Worm (Caenorhabditis elegans) whole organism, L1 larva: ENCODE measurements around the gene F20C5.11.

Experiments
- C04F5.9 ChIP-seq: sonication (generic microtip); optimal IDR thresholded peaks from 2 replicates; lab custom pipeline; 2016; ENCODE audit warnings: missing genetic modification characterization, missing compliant biosample characterization
- C16A3.4 ChIP-seq: fragments of 150-350 bp; optimal IDR thresholded peaks from 2 replicates; lab custom pipeline; 2014; ENCODE audit warnings: missing biosample characterization, missing genetic modification characterization
- F16B12.6 ChIP-seq: fragments of 150-350 bp; optimal IDR thresholded peaks from 2 replicates; lab custom pipeline; 2014; ENCODE audit warnings: missing biosample characterization, missing genetic modification characterization
- aha-1 ChIP-seq: fragments of 150-350 bp; optimal IDR thresholded peaks from 2 replicates; lab custom pipeline; 2014; ENCODE audit warnings: missing biosample characterization, missing genetic modification characterization
- aly-2 ChIP-seq: fragments of 150-350 bp; optimal IDR thresholded peaks from 2 replicates; lab custom pipeline; 2014; ENCODE audit warnings: missing biosample characterization, missing genetic modification characterization
- blmp-1 ChIP-seq: fragments of 150-350 bp; optimal IDR thresholded peaks from 2 replicates; lab custom pipeline; 2014; ENCODE audit warnings: missing biosample characterization, missing genetic modification characterization
- ceh-63 ChIP-seq: fragments of 200-800 bp; sonication (Bioruptor generic); optimal IDR thresholded peaks from 2 replicates; lab custom pipeline; 2018; ENCODE audit warnings: mild to moderate bottlenecking, missing genetic modification characterization, missing compliant biosample characterization
- ceh-82 ChIP-seq, 3 experiments: fragments of 150-350 bp in 1 of 3; sonication (generic microtip) in 2 of 3; optimal IDR thresholded peaks; 2 replicates each; lab custom pipeline; 2014 to 2017; ENCODE audit warnings: missing biosample characterization in 3 of 3, missing genetic modification characterization in 3 of 3
- ceh-90 ChIP-seq: sonication (generic microtip); optimal IDR thresholded peaks from 2 replicates; lab custom pipeline; 2016; ENCODE audit warnings: missing genetic modification characterization, missing compliant biosample characterization
- dpl-1 ChIP-seq, 3 experiments: fragments of 150-350 bp in 2 of 3; sonication (generic microtip) in 1 of 3; optimal IDR thresholded peaks; 2 replicates each; lab custom pipeline; 2014 to 2017; ENCODE audit warnings: missing biosample characterization in 3 of 3, missing genetic modification characterization in 3 of 3, missing genetic modification reagents in 3 of 3
- egl-13 ChIP-seq: sonication (generic microtip); optimal IDR thresholded peaks from 2 replicates; lab custom pipeline; 2016; ENCODE audit warnings: missing genotype, missing genetic modification reagents, missing genetic modification characterization, missing compliant biosample characterization
- elt-3 ChIP-seq, 6 experiments: fragments of 150-350 bp in 1 of 6; sonication (generic microtip); optimal IDR thresholded peaks; 2 replicates each; lab custom pipeline; 2017 to 2018; ENCODE audit warnings: missing biosample characterization in 6 of 6, missing genetic modification characterization in 6 of 6, inconsistent platforms in 1 of 6
- fkh-10 ChIP-seq: sonication (generic microtip); optimal IDR thresholded peaks from 2 replicates; lab custom pipeline; 2017; ENCODE audit warnings: missing biosample characterization, missing genetic modification reagents, missing genetic modification characterization
- grh-1 ChIP-seq: fragments of 200-800 bp; sonication (Bioruptor generic); IDR thresholded peaks from 2 replicates; pipeline ENCODE4 v1.3.6; 2022; ENCODE audit warnings: missing genetic modification reagents, missing genetic modification characterization, missing compliant biosample characterization
- hlh-4 ChIP-seq: sonication (generic microtip); optimal IDR thresholded peaks from 2 replicates; lab custom pipeline; 2016; ENCODE audit warnings: mild to moderate bottlenecking, missing genetic modification characterization, missing compliant biosample characterization
- hpl-2 ChIP-seq: fragments of 150-350 bp; optimal IDR thresholded peaks from 2 replicates; lab custom pipeline; 2014; ENCODE audit warnings: missing biosample characterization, missing genetic modification reagents, missing genetic modification characterization
- jun-1 ChIP-seq: fragments of 150-350 bp; optimal IDR thresholded peaks from 2 replicates; lab custom pipeline; 2014; ENCODE audit warnings: missing biosample characterization, missing genetic modification reagents, missing genetic modification characterization
- lin-13 ChIP-seq: fragments of 150-350 bp; optimal IDR thresholded peaks from 2 replicates; lab custom pipeline; 2014; ENCODE audit warnings: missing biosample characterization, missing genetic modification reagents, missing genetic modification characterization
- lin-14 ChIP-seq: fragments of 200-800 bp; sonication (Bioruptor generic); optimal IDR thresholded peaks from 2 replicates; lab custom pipeline; 2018; ENCODE audit warnings: mild to moderate bottlenecking, missing genetic modification characterization, moderate library complexity, missing compliant biosample characterization
- lin-39 ChIP-seq: fragments of 150-350 bp; optimal IDR thresholded peaks from 2 replicates; lab custom pipeline; 2014; ENCODE audit warnings: missing biosample characterization, missing genetic modification reagents, missing genetic modification characterization
- lir-3 ChIP-seq: sonication (generic microtip); optimal IDR thresholded peaks from 2 replicates; lab custom pipeline; 2016; ENCODE audit warnings: mild to moderate bottlenecking, missing genetic modification characterization, moderate library complexity, missing compliant biosample characterization; ENCODE audit not compliant: poor library complexity
- lsy-2 ChIP-seq, 2 experiments: fragments of 150-350 bp; optimal IDR thresholded peaks; 2 replicates each; lab custom pipeline; 2014; ENCODE audit warnings: missing biosample characterization in 2 of 2, missing genetic modification characterization in 2 of 2
- mab-9 ChIP-seq: fragments of 200-800 bp; sonication (Bioruptor generic); IDR thresholded peaks from 2 replicates; pipeline ENCODE4 v1.3.6; 2022; ENCODE audit warnings: missing genetic modification reagents, missing genetic modification characterization, missing compliant biosample characterization
- mdl-1 ChIP-seq, 2 experiments: fragments of 150-350 bp; optimal IDR thresholded peaks; 2 replicates each; lab custom pipeline; 2014 to 2017; ENCODE audit warnings: missing biosample characterization in 2 of 2, missing genetic modification characterization in 2 of 2, inconsistent platforms in 1 of 2
- mef-2 ChIP-seq: fragments of 150-350 bp; optimal IDR thresholded peaks from 2 replicates; lab custom pipeline; 2014; ENCODE audit warnings: missing biosample characterization, missing genetic modification characterization
- nhr-20 ChIP-seq: sonication (generic microtip); optimal IDR thresholded peaks from 2 replicates; lab custom pipeline; 2016; ENCODE audit warnings: mild to moderate bottlenecking, missing genetic modification characterization, missing compliant biosample characterization
- nhr-28 ChIP-seq: fragments of 150-350 bp; optimal IDR thresholded peaks from 2 replicates; lab custom pipeline; 2014; ENCODE audit warnings: missing biosample characterization, missing genetic modification characterization
- nhr-47 ChIP-seq: sonication (generic microtip); optimal IDR thresholded peaks from 2 replicates; lab custom pipeline; 2016; ENCODE audit warnings: mild to moderate bottlenecking, missing genetic modification characterization, moderate library complexity, missing compliant biosample characterization
- nhr-71 ChIP-seq: sonication (generic microtip); optimal IDR thresholded peaks from 2 replicates; lab custom pipeline; 2016; ENCODE audit warnings: mild to moderate bottlenecking, missing genetic modification characterization, moderate library complexity, missing compliant biosample characterization
- nhr-77 ChIP-seq: fragments of 150-350 bp; optimal IDR thresholded peaks from 2 replicates; lab custom pipeline; 2014; ENCODE audit warnings: missing biosample characterization, missing genetic modification characterization
- nhr-85 ChIP-seq: sonication (generic microtip); peaks from one replicate; lab custom pipeline; 2016; ENCODE audit warnings: missing genetic modification characterization, inconsistent platforms, missing compliant biosample characterization
- rnt-1 ChIP-seq: sonication (generic microtip); optimal IDR thresholded peaks from 2 replicates; lab custom pipeline; 2016; ENCODE audit warnings: mild to moderate bottlenecking, missing genetic modification characterization, moderate library complexity, missing compliant biosample characterization
- skn-1 ChIP-seq: fragments of 150-350 bp; optimal IDR thresholded peaks from 2 replicates; lab custom pipeline; 2014; ENCODE audit warnings: missing biosample characterization, missing genetic modification characterization
- snpc-4 ChIP-seq: fragments of 150-350 bp; optimal IDR thresholded peaks from 2 replicates; lab custom pipeline; 2014; ENCODE audit warnings: missing biosample characterization, missing genetic modification characterization
- snu-23 ChIP-seq: sonication (generic microtip); optimal IDR thresholded peaks from 2 replicates; lab custom pipeline; 2016; ENCODE audit warnings: missing genetic modification characterization, missing compliant biosample characterization
- sox-4 ChIP-seq: sonication (generic microtip); optimal IDR thresholded peaks from 2 replicates; lab custom pipeline; 2016; ENCODE audit warnings: missing genetic modification characterization, missing compliant biosample characterization
- swsn-7 ChIP-seq: sonication (generic microtip); optimal IDR thresholded peaks from 2 replicates; lab custom pipeline; 2016; ENCODE audit warnings: missing genetic modification characterization, missing compliant biosample characterization
- tlp-1 ChIP-seq: fragments of 150-350 bp; optimal IDR thresholded peaks from 2 replicates; lab custom pipeline; 2014; ENCODE audit warnings: missing biosample characterization, missing genetic modification characterization
- unc-30 ChIP-seq: sonication (generic microtip); optimal IDR thresholded peaks from 2 replicates; lab custom pipeline; 2017; ENCODE audit warnings: missing biosample characterization, missing genetic modification characterization
- unc-62 ChIP-seq: fragments of 150-350 bp; optimal IDR thresholded peaks from 2 replicates; lab custom pipeline; 2014; ENCODE audit warnings: missing biosample characterization, missing genetic modification reagents, missing genetic modification characterization
- unc-98 ChIP-seq: fragments of 200-800 bp; sonication (Bioruptor generic); IDR thresholded peaks from 2 replicates; pipeline ENCODE4 v1.3.6; 2022; ENCODE audit warnings: missing genetic modification characterization, missing compliant biosample characterization
- xbp-1 ChIP-seq: sonication (generic microtip); optimal IDR thresholded peaks from 2 replicates; lab custom pipeline; 2016; ENCODE audit warnings: missing genetic modification characterization, missing compliant biosample characterization
- ztf-4 ChIP-seq: fragments of 150-350 bp; optimal IDR thresholded peaks from 2 replicates; lab custom pipeline; 2014; ENCODE audit warnings: missing biosample characterization, missing genetic modification characterization

F20C5.11 gene

DNA sequence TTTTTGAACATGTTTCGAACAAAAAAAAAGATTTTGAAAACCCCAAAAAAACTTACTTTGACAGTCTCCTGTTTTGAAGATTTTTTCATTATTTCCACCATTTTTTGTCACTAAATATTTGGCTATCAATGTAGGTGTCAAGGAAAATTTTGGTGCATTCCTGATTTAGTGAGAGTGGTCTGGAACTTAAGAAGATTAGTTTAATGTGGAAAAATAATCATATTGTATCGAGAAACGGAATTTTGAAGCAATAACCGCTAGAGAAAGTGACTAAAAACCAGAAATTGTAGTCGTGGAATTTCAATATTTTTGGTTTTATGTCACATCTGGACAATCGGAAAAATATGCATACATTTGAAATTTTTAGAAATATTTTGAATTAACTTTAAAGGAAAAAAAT lies at the start of gene F20C5.11, which contains the start of gene klp-11:
Gene F20C5.11, minus strand, starts transcription at position 101 of the 400 bp plus-strand sequence.
Gene klp-11, minus strand, starts transcription at position 171 of the 400 bp plus-strand sequence.
- TF ChIP-seq aha-1 (tag; lab: Kevin White, UChicago) (no peak), mef-2 (tag; lab: Kevin White, UChicago) (no peak), hlh-4 (no peak), lsy-2 (tag; optimal IDR thresholded peaks at IDR 0.05; lab: Kevin White, UChicago) (no peak), tlp-1 (tag; lab: Kevin White, UChicago) (no peak), nhr-28 (tag; lab: Kevin White, UChicago) (no peak), C16A3.4 (tag; lab: Kevin White, UChicago) (no peak), nhr-47 (tag; lab: Kevin White, UChicago) (no peak), grh-1 (GFP tag; lab: Robert Waterston, UW) (no peak), xbp-1 (tag; lab: Kevin White, UChicago) (no peak), F16B12.6 (no peak), ztf-4 (tag; lab: Kevin White, UChicago) (no peak), unc-30 (tag; lab: Kevin White, UChicago) (no peak)

ce11 chrIV:8807327-8807726 lies 45.5 kb upstream of the F20C5.11 start:
- TF ChIP-seq swsn-7 (tag; lab: Kevin White, UChicago) (no peak), nhr-77 (peak; percentile 4)

DNA sequence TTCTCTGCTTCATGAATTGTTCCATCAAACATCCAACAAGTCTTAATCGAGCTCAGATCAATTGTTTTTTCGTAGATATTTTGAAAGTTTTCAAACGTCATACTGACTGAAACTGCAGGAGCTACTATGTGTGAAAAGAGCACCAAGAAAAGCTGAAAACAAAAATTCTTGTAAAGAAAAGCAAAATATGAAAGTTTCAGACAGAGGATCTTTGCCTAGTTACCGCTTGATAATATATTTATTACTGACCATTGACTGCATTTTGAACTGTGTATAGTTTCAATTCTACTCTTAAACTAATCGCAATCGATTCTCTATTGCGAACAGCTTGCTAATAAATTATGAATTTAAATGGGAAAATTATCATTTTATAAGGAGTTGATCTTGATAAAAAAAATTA lies 36.5 kb upstream of the F20C5.11 start, which contains the start of gene clec-182:
Gene clec-182, minus strand, starts transcription at position 101 of the 400 bp plus-strand sequence.
- TF ChIP-seq xbp-1 (tag; lab: Kevin White, UChicago) (no peak), skn-1 (tag; lab: Kevin White, UChicago) (no peak), rnt-1 (tag; lab: Kevin White, UChicago) (no peak), lin-14 (no peak), nhr-20 (tag; lab: Kevin White, UChicago) (no peak), hpl-2 (GFP tag; lab: Kevin White, UChicago) (no peak), fkh-10 (GFP tag; lab: Kevin White, UChicago) (no peak), dpl-1 (GFP tag; optimal IDR thresholded peaks at IDR 0.05; lab: Kevin White, UChicago) (no peak), lin-39 (tag; lab: Kevin White, UChicago) (no peak), ceh-90 (no peak), nhr-77 (no peak), unc-98 (no peak), aly-2 (tag; lab: Kevin White, UChicago) (no peak), egl-13 (tag; lab: Kevin White, UChicago) (no peak)

DNA sequence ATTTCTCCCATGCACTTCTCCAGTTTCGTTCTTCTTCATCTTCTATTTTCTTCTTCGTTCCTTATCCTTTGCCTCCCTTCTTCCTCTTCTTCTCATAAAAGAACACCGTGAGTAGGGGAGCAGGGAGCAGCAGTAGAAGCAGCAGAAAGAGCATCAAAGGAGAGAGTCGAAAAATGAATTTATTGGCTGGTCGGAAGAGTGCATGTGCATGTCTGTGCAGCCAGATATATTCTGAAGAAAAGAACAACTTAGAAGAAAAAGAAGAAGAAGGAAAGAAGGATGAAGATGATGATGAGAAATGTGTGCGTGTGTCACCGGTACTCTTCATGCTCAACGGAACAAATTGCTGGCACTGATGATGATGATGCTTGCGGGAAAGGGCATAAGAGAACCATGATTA lies 34.5 kb upstream of the F20C5.11 start:
- no peak for TF ChIP-seq sox-4 (tag; lab: Kevin White, UChicago)
- TF ChIP-seq lin-14: peak; percentile 62
- no peak for TF ChIP-seq mab-9
- TF ChIP-seq fkh-10 (GFP tag; lab: Kevin White, UChicago): peak; percentile 39
- TF ChIP-seq unc-30 (tag; lab: Kevin White, UChicago): no peak
- TF ChIP-seq aly-2 (tag; lab: Kevin White, UChicago): no peak
- no peak for TF ChIP-seq mdl-1 (tag; optimal IDR thresholded peaks at IDR 0.05; lab: Kevin White, UChicago)
- TF ChIP-seq ceh-82 (tag; optimal IDR thresholded peaks at IDR 0.05; lab: Kevin White, UChicago): peak in 1 of 3 experiments; percentile 9
- no peak for TF ChIP-seq ceh-63 (GFP tag; lab: Kevin White, UChicago)
- no peak for TF ChIP-seq unc-62 (GFP tag; lab: Kevin White, UChicago)
- no peak for TF ChIP-seq dpl-1 (GFP tag; optimal IDR thresholded peaks at IDR 0.05; lab: Kevin White, UChicago)

DNA sequence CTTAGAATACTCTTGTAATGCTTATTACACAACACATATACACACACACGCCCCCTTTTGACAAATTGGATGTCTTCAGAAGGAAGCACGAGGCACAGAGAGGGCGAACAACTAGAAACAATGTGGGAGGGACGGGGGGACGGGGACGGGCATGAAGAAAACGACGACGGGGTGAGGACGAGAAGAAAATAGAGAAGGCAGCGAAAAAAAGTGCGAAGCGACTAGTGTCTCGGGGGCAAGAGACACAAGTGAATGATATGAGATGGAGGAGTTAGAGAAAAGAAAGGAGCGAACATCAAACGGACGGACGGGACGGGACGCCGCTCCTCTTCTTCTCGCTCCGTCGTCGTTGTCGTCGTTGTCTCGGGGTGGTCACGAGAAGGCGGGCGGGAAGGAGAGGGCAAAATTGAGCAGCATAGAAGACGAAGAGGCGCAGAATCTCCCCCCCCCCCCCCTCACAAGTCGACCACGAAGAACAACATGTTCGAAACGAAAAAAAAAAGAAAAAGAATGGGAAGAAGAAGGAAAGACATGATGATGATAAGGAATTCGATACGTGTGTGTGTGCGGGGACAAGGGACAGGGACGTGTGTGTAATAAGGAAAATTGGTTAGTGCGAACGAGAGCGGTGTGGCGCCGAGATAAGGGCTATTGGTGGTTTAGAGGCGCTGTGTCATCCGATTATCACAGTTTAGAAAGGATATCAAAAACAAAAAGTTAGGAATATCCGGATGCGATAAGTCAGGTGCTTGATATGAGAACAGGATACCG lies 33.3 kb upstream of the F20C5.11 start:
- TF ChIP-seq mdl-1 (tag; optimal IDR thresholded peaks at IDR 0.05; lab: Kevin White, UChicago): peak in 1 of 2 experiments; percentile 57
- peak; percentile 17 for TF ChIP-seq ztf-4 (tag; lab: Kevin White, UChicago)
- peak; percentile 21 for TF ChIP-seq snpc-4 (tag; lab: Kevin White, UChicago)
- TF ChIP-seq nhr-71 (tag; lab: Kevin White, UChicago): peak; percentile 76
- peak; percentile 92 for TF ChIP-seq nhr-85
- peak in 2 of 6 experiments; percentile 10 to 53 for TF ChIP-seq elt-3 (tag; optimal IDR thresholded peaks at IDR 0.05; lab: Kevin White, UChicago)
- peak; percentile 59 for TF ChIP-seq snu-23 (GFP tag; lab: Kevin White, UChicago)
- peak; percentile 72 for TF ChIP-seq fkh-10 (GFP tag; lab: Kevin White, UChicago)
- peak; percentile 50 for TF ChIP-seq jun-1 (tag; lab: Kevin White, UChicago)
- TF ChIP-seq rnt-1 (tag; lab: Kevin White, UChicago): peak; percentile 8
- peak; percentile 59 for TF ChIP-seq nhr-47 (tag; lab: Kevin White, UChicago)
- no peak for TF ChIP-seq aha-1 (tag; lab: Kevin White, UChicago)
- TF ChIP-seq ceh-82 (tag; optimal IDR thresholded peaks at IDR 0.05; lab: Kevin White, UChicago): peak in 2 of 3 experiments; percentile 11 to 50
- TF ChIP-seq lir-3: no peak
- no peak for TF ChIP-seq C04F5.9 (tag; lab: Kevin White, UChicago)
- TF ChIP-seq blmp-1 (tag; lab: Kevin White, UChicago): peak; percentile 60
- no peak for TF ChIP-seq lin-39 (tag; lab: Kevin White, UChicago)
- no peak for TF ChIP-seq lin-13
